Worm (Caenorhabditis elegans) whole organism, L2 larva: Measurements from ENCODE around the gene F59B2.12.

ENCODE experiments used
- F13H6.1 ChIP-seq: sonication (generic microtip); optimal IDR thresholded peaks from 2 replicates; lab custom pipeline; 2016; ENCODE audit warnings: missing genetic modification characterization, missing compliant biosample characterization
- Y55F3AM.14 ChIP-seq: fragments of 200-800 bp; sonication (Bioruptor generic); optimal IDR thresholded peaks from 2 replicates; lab custom pipeline; 2018; ENCODE audit warnings: mild to moderate bottlenecking, missing genetic modification characterization, missing compliant biosample characterization
- ama-1 ChIP-seq: fragments of 150-350 bp; optimal IDR thresholded peaks from 2 replicates; lab custom pipeline; 2018; ENCODE audit warnings: inconsistent platforms
- blmp-1 ChIP-seq: sonication (generic microtip); optimal IDR thresholded peaks from 2 replicates; lab custom pipeline; 2017; ENCODE audit warnings: missing genetic modification characterization, mild to moderate bottlenecking, missing compliant biosample characterization, antibody characterized with exemption, moderate library complexity; ENCODE audit not compliant: insufficient read depth
- ceh-16 ChIP-seq: fragments of 150-350 bp; optimal IDR thresholded peaks from 2 replicates; lab custom pipeline; 2014; ENCODE audit warnings: missing biosample characterization, missing genetic modification characterization
- crh-2 ChIP-seq: sonication (generic microtip); optimal IDR thresholded peaks from 2 replicates; lab custom pipeline; 2017; ENCODE audit warnings: missing biosample characterization, missing genetic modification characterization
- fos-1 ChIP-seq: fragments of 150-350 bp; optimal IDR thresholded peaks from 2 replicates; lab custom pipeline; 2014; ENCODE audit warnings: missing biosample characterization, missing genetic modification characterization
- lsy-2 ChIP-seq, 2 experiments: fragments of 150-350 bp in 1 of 2; sonication (generic microtip) in 1 of 2; optimal IDR thresholded peaks; 2 replicates each; lab custom pipeline; 2014 to 2017; ENCODE audit warnings: missing biosample characterization in 2 of 2, missing genetic modification characterization in 2 of 2
- mab-5 ChIP-seq: fragments of 150-350 bp; optimal IDR thresholded peaks from 2 replicates; lab custom pipeline; 2014; ENCODE audit warnings: missing biosample characterization, missing genetic modification characterization
- mdl-1 ChIP-seq, 2 experiments: fragments of 150-350 bp in 1 of 2; sonication (generic microtip) in 1 of 2; optimal IDR thresholded peaks; 2 replicates each; lab custom pipeline; 2017; ENCODE audit warnings: missing biosample characterization in 2 of 2, missing genetic modification characterization in 2 of 2
- nhr-12 ChIP-seq: fragments of 150-350 bp; optimal IDR thresholded peaks from 2 replicates; lab custom pipeline; 2014; ENCODE audit warnings: missing biosample characterization, missing genetic modification characterization
- nhr-21 ChIP-seq: fragments of 150-350 bp; optimal IDR thresholded peaks from 2 replicates; lab custom pipeline; 2014; ENCODE audit warnings: missing biosample characterization, missing genetic modification characterization
- nhr-23 ChIP-seq: fragments of 150-350 bp; optimal IDR thresholded peaks from 2 replicates; lab custom pipeline; 2014; ENCODE audit warnings: missing biosample characterization, missing genetic modification reagents, missing genetic modification characterization
- nhr-25 ChIP-seq: fragments of 150-350 bp; sonication (generic microtip); optimal IDR thresholded peaks from 3 replicates; lab custom pipeline; 2014; ENCODE audit warnings: missing biosample characterization, missing genetic modification characterization
- nhr-6 ChIP-seq: fragments of 150-350 bp; optimal IDR thresholded peaks from 2 replicates; lab custom pipeline; 2014; ENCODE audit warnings: missing biosample characterization, missing genetic modification characterization
- unc-39 ChIP-seq: fragments of 150-350 bp; optimal IDR thresholded peaks from 2 replicates; lab custom pipeline; 2014; ENCODE audit warnings: missing biosample characterization, missing genetic modification characterization
- ztf-11 ChIP-seq: sonication (generic microtip); optimal IDR thresholded peaks from 2 replicates; lab custom pipeline; 2017; ENCODE audit warnings: missing biosample characterization, missing genetic modification characterization

F59B2.12 gene

DNA sequence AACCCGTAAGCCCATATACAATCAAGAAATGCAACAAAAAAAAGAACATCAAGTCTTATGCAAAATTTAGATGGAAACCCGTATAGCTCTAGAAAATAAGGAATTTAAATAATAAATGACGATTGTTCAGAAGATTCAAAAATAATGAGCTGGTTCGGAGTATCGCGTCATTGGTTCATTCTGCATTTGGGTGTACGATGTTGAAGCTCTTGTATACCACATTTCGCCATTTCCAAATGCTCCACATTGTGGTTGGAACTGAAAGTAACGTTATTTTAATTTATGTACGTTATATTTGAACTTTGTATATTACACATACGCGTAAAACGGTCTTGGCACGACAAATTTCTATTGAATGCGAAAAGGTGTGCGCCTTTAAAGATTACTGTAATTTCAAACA is 42.9 kb downstream of the F59B2.12 start:
- TF ChIP-seq lsy-2 (tag; optimal IDR thresholded peaks at IDR 0.05; lab: Kevin White, UChicago) (peak in 1 of 2 experiments; percentile 35), nhr-12 (no peak), crh-2 (peak; percentile 21)

DNA sequence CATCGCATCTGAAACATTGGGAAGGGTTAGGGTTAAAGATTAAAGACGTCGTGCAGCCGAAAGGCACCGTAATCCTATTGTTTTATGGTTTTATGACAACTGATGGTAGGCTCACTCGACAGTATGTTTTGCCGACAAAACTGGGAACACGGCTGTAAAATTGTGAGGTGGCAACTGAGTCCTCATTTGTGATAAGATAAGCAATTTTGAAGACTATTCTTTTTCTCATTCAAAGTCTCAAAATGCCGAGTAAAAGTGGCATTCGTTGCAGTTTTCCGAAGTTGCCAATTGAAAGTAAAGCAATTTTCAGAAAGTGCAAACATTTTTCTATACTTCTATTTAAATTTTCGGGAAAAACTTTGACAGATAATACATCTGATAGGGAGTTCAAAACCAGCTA is 52.3 kb downstream of the F59B2.12 start:
- TF ChIP-seq mab-5, result no peak
- TF ChIP-seq unc-39, result no peak
- TF ChIP-seq ceh-16 (tag; lab: Kevin White, UChicago), result no peak
- TF ChIP-seq nhr-21 (tag; lab: Kevin White, UChicago), result no peak
- no peak for TF ChIP-seq F13H6.1
- no peak for TF ChIP-seq ama-1 (lab: Kevin White, UChicago)
- no peak for TF ChIP-seq mdl-1 (tag; optimal IDR thresholded peaks at IDR 0.05; lab: Kevin White, UChicago)
- TF ChIP-seq nhr-25 (tag; lab: Kevin White, UChicago), result no peak
- TF ChIP-seq blmp-1, result no peak
- TF ChIP-seq ztf-11 (tag; lab: Kevin White, UChicago), result no peak
- TF ChIP-seq fos-1 (tag; lab: Kevin White, UChicago), result no peak
- no peak for TF ChIP-seq nhr-6 (tag; lab: Kevin White, UChicago)
- TF ChIP-seq nhr-23 (tag; lab: Kevin White, UChicago), result no peak
- TF ChIP-seq Y55F3AM.14 (GFP tag; lab: Kevin White, UChicago), result no peak
